Worm (Caenorhabditis elegans): ENCODE measurements around the gene mrpl-2.
A peak's percentile ranks its signal among the peaks of the same experiment; 100 is the strongest.

Gene mrpl-2

ce11 chrIV:762486-763376 is 10.3 kb upstream of the mrpl-2 start:
- TF ChIP-seq Y79H2A.3 (GFP tag; conservative IDR thresholded peaks at IDR 0.05) (no peak), lir-1 (GFP tag; conservative IDR thresholded peaks at IDR 0.05) (no peak), Y53G8AR.9 (GFP tag; conservative IDR thresholded peaks at IDR 0.05) (no peak), egrh-3 (GFP tag; IDR thresholded peaks at IDR 0.05) (peak; percentile 92), attf-5 (GFP tag; optimal IDR thresholded peaks at IDR 0.05) (no peak), lag-1 (GFP tag; IDR thresholded peaks at IDR 0.05) (no peak), ceh-79 (tag; optimal IDR thresholded peaks at IDR 0.05) (no peak), nhr-120 (GFP tag; IDR thresholded peaks at IDR 0.05) (peak; percentile 66; the same call in 1 of the 2 replicates), aptf-2 (GFP tag; conservative IDR thresholded peaks at IDR 0.05) (0 out of 2 replicates have a peak, but pooled peaks have one; percentile 20), mcd-1 (GFP tag; IDR thresholded peaks at IDR 0.05) (peak; percentile 23; the same call in 1 of the 2 replicates), ztf-22 (GFP tag; optimal IDR thresholded peaks at IDR 0.05) (no peak), zfh-2 (GFP tag; conservative IDR thresholded peaks at IDR 0.05) (peak; percentile 83), cebp-1 (GFP tag; IDR thresholded peaks at IDR 0.05) (no peak), cebp-1 (tag; optimal IDR thresholded peaks at IDR 0.05) (no peak), K12H6.12 (tag; optimal IDR thresholded peaks at IDR 0.05) (no peak), repo-1 (tag; optimal IDR thresholded peaks at IDR 0.05) (peak; percentile 31), nfya-1 (tag; optimal IDR thresholded peaks at IDR 0.05; ENCODE audit: borderline replicate concordance, insufficient read depth) (no peak), bed-1 (GFP tag; IDR thresholded peaks at IDR 0.05) (no peak), F55B11.4 (tag; optimal IDR thresholded peaks at IDR 0.05; ENCODE audit: borderline replicate concordance, insufficient read depth) (no peak)

- TF ChIP-seq pbrm-1 (GFP tag; IDR thresholded peaks at IDR 0.05) = no peak
- TF ChIP-seq ekl-4 (GFP tag; IDR thresholded peaks at IDR 0.05) = no peak
- no peak for TF ChIP-seq unc-130 (GFP tag; optimal IDR thresholded peaks at IDR 0.05)
- peak; percentile 39 for TF ChIP-seq lin-40 (tag; optimal IDR thresholded peaks at IDR 0.05)
- no peak for TF ChIP-seq attf-6 (GFP tag; IDR thresholded peaks at IDR 0.05)
- TF ChIP-seq F10E7.11 (tag; optimal IDR thresholded peaks at IDR 0.05) = no peak
- peak; percentile 43 for TF ChIP-seq hmg-1.2 (GFP tag; IDR thresholded peaks at IDR 0.05)
- TF ChIP-seq dpff-1 (tag; optimal IDR thresholded peaks at IDR 0.05) = no peak
- TF ChIP-seq lsl-1 (GFP tag; optimal IDR thresholded peaks at IDR 0.05) = no peak
- no peak for TF ChIP-seq T07F8.4 (tag; optimal IDR thresholded peaks at IDR 0.05)
- TF ChIP-seq xnd-1 (tag; optimal IDR thresholded peaks at IDR 0.05) = no peak
- TF ChIP-seq ztf-26 (tag; optimal IDR thresholded peaks at IDR 0.05) = no peak
- no peak for TF ChIP-seq madf-3 (GFP tag; IDR thresholded peaks at IDR 0.05)
- no peak for TF ChIP-seq K11D2.4 (GFP tag; IDR thresholded peaks at IDR 0.05)
- no peak for TF ChIP-seq ceh-58 (GFP tag; IDR thresholded peaks at IDR 0.05)
- no peak for TF ChIP-seq lsy-27 (tag; optimal IDR thresholded peaks at IDR 0.05; ENCODE audit: borderline replicate concordance, insufficient read depth)
- no peak for TF ChIP-seq dpl-1 (GFP tag; optimal IDR thresholded peaks at IDR 0.05)
- TF ChIP-seq nhr-179 (tag; optimal IDR thresholded peaks at IDR 0.05) = no peak
- 0 out of 2 replicates have a peak, but pooled peaks have one; percentile 16 for TF ChIP-seq Y53G8AR.9 (GFP tag; conservative IDR thresholded peaks at IDR 0.05)
- TF ChIP-seq bed-1 (GFP tag; IDR thresholded peaks at IDR 0.05) = no peak
- TF ChIP-seq ceh-100 (GFP tag; IDR thresholded peaks at IDR 0.05) = no peak
- no peak for TF ChIP-seq snpc-1.3 (tag; optimal IDR thresholded peaks at IDR 0.05; ENCODE audit: insufficient read depth)
- TF ChIP-seq zfh-2 (GFP tag; conservative IDR thresholded peaks at IDR 0.05) = no peak
- no peak for TF ChIP-seq snpc-3.4 (tag; optimal IDR thresholded peaks at IDR 0.05)
- no peak for TF ChIP-seq ztf-3 (GFP tag; optimal IDR thresholded peaks at IDR 0.05)
- peak; percentile 91 for TF ChIP-seq ama-1 (optimal IDR thresholded peaks at IDR 0.05)
- TF ChIP-seq ama-1 (GFP tag; optimal IDR thresholded peaks at IDR 0.05) = no peak
- no peak for TF ChIP-seq hlh-26 (GFP tag; conservative IDR thresholded peaks at IDR 0.05)
- TF ChIP-seq nfyb-1 (GFP tag; IDR thresholded peaks at IDR 0.05) = no peak
Observed at ce11 chrIV:763377-764063, 9.5 kb upstream of the mrpl-2 start, which contains the start of gene col-103. Gene col-103 (minus strand): TSS chrIV:763678.

Measured in whole organism, young adult.